Worm (Caenorhabditis elegans) whole organism, L3 larva: ENCODE results near the gene twk-40.

ENCODE experiments used
- ama-1 ChIP-seq: fragments of 150-350 bp; optimal IDR thresholded peaks from 2 replicates; lab custom pipeline; 2018
- fkh-2 ChIP-seq: fragments of 150-350 bp; optimal IDR thresholded peaks from 2 replicates; lab custom pipeline; 2014; ENCODE audit warnings: missing biosample characterization, missing genetic modification reagents, missing genetic modification characterization
- mdl-1 ChIP-seq: fragments of 150-350 bp; optimal IDR thresholded peaks from 2 replicates; lab custom pipeline; 2014; ENCODE audit warnings: missing biosample characterization, missing genetic modification characterization
- nhr-11 ChIP-seq: fragments of 150-350 bp; optimal IDR thresholded peaks from 2 replicates; lab custom pipeline; 2014; ENCODE audit warnings: missing biosample characterization, missing genetic modification characterization
- nhr-237 ChIP-seq: fragments of 150-350 bp; optimal IDR thresholded peaks from 2 replicates; lab custom pipeline; 2014; ENCODE audit warnings: missing biosample characterization, missing genetic modification characterization
- nhr-25 ChIP-seq: sonication (generic microtip); optimal IDR thresholded peaks from 2 replicates; lab custom pipeline; 2017; ENCODE audit warnings: missing biosample characterization, missing genetic modification characterization
- zag-1 ChIP-seq: fragments of 150-350 bp; optimal IDR thresholded peaks from 2 replicates; lab custom pipeline; 2014; ENCODE audit warnings: missing biosample characterization, missing genetic modification characterization

- no peak for TF ChIP-seq zag-1 (tag; lab: Kevin White, UChicago)
- no peak for TF ChIP-seq mdl-1 (tag; lab: Kevin White, UChicago)
- TF ChIP-seq fkh-2 (tag; lab: Kevin White, UChicago), result no peak
- TF ChIP-seq nhr-11, result no peak
- no peak for TF ChIP-seq ama-1 (lab: Kevin White, UChicago)
- no peak for TF ChIP-seq nhr-237
- no peak for TF ChIP-seq nhr-25 (tag; lab: Kevin White, UChicago)
Measured at ce11 chrIII:13452824-13453223, 39.5 kb downstream of the twk-40 start.
